Fruit fly (Drosophila melanogaster) whole organism, wandering third instar larva: ENCODE measurements around the gene RPA2.

Experiments used
- Abd-B ChIP-seq: fragments of >200 bp; optimal IDR thresholded peaks from 2 replicates; lab custom pipeline; 2017; ENCODE audit warnings: missing biosample characterization, missing genetic modification characterization
- Hnf4 ChIP-seq: fragments of 200-800 bp; sonication (Bioruptor generic); optimal IDR thresholded peaks from 2 replicates; lab custom pipeline; 2016; ENCODE audit warnings: missing biosample characterization, mild to moderate bottlenecking, missing genetic modification characterization
- Hr83 ChIP-seq: fragments of 200-300 bp; sonication (Bioruptor generic); optimal IDR thresholded peaks from 2 replicates; lab custom pipeline; 2016; ENCODE audit warnings: missing biosample characterization, mild to moderate bottlenecking, missing genetic modification characterization, moderate library complexity; ENCODE audit not compliant: poor library complexity, severe bottlenecking
- Myc ChIP-seq: fragments of >200 bp; optimal IDR thresholded peaks from 2 replicates; lab custom pipeline; 2017
- dsf ChIP-seq: sonication (Bioruptor generic); optimal IDR thresholded peaks from 2 replicates; lab custom pipeline; 2016; ENCODE audit warnings: missing biosample characterization, missing genetic modification characterization, borderline replicate concordance
- ey ChIP-seq: fragments of 200-800 bp; sonication (Bioruptor generic); optimal IDR thresholded peaks from 2 replicates; lab custom pipeline; 2016; ENCODE audit warnings: missing biosample characterization, missing genetic modification characterization
- fru ChIP-seq: fragments of 200-800 bp; sonication (Bioruptor generic); optimal IDR thresholded peaks from 3 replicates; lab custom pipeline; 2016; ENCODE audit warnings: missing biosample characterization, mild to moderate bottlenecking, missing genetic modification characterization
- h ChIP-seq: fragments of 200-800 bp; sonication (Bioruptor generic); optimal IDR thresholded peaks from 3 replicates; lab custom pipeline; 2016; ENCODE audit warnings: missing biosample characterization, mild to moderate bottlenecking, missing genetic modification characterization
- lola ChIP-seq: fragments of >200 bp; optimal IDR thresholded peaks from 2 replicates; lab custom pipeline; 2017; ENCODE audit warnings: missing biosample characterization, missing genetic modification characterization
- pan ChIP-seq: fragments of >200 bp; optimal IDR thresholded peaks from 2 replicates; lab custom pipeline; 2017
- psq ChIP-seq: fragments of 200-800 bp; sonication (Bioruptor generic); optimal IDR thresholded peaks from 3 replicates; lab custom pipeline; 2017; ENCODE audit warnings: missing biosample characterization, mild to moderate bottlenecking, missing genetic modification characterization, moderate library complexity
- rgr ChIP-seq: fragments of 200-800 bp; sonication (Bioruptor generic); optimal IDR thresholded peaks from 3 replicates; lab custom pipeline; 2016; ENCODE audit warnings: missing biosample characterization, mild to moderate bottlenecking, missing genetic modification characterization

DNA sequence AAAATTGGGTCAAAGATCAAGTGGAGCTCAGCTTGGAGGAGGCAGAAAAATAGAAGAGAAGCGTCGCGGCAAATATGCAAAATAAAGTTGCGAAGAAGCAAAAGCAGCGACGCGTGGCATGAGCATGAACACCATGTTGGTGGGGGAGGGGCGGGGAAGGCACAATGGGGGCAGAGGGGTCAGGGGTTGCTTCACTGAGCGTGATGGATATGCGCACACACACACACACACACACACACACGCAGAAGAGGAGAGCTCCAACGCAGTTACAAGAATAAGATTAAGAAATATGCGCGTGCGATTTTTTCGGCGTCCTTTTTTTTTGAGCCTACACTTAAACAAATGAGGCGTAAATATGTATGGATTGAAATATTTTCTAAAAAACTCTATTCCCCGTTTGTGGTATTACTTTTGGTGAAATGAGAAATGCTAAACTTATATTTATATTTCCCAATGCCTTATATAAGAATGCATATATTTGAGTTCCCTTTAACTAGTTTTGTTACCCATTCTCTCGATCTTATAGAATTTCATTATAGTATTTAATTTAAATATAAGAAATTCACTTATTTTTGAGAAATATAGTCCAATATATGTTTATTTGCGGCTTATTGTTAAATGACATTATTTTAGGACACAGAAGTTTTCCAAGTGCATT is 16.4 kb upstream of the RPA2 start:
- no peak for TF ChIP-seq psq (GFP tag; lab: Kevin White, UChicago)
- no peak for TF ChIP-seq Hnf4 (GFP tag; lab: Kevin White, UChicago)
- no peak for TF ChIP-seq Abd-B (GFP tag; lab: Kevin White, UChicago)
- no peak for TF ChIP-seq pan
- no peak for TF ChIP-seq lola (GFP tag; lab: Kevin White, UChicago)
- no peak for TF ChIP-seq fru (GFP tag; lab: Kevin White, UChicago)
- no peak for TF ChIP-seq rgr (GFP tag; lab: Kevin White, UChicago)
- no peak for TF ChIP-seq Myc (lab: Kevin White, UChicago)
- no peak for TF ChIP-seq h (GFP tag; lab: Kevin White, UChicago)
- no peak for TF ChIP-seq dsf (GFP tag; lab: Kevin White, UChicago)
- TF ChIP-seq Hr83 (GFP tag; lab: Kevin White, UChicago): no peak
- no peak for TF ChIP-seq ey (GFP tag; lab: Kevin White, UChicago)
